Worm (Caenorhabditis elegans) whole organism, L3 larva: ENCODE results near the gene upb-1.

Experiments
- ceh-82 ChIP-seq: fragments of 150-350 bp; optimal IDR thresholded peaks from 2 replicates; lab custom pipeline; 2014; ENCODE audit warnings: missing biosample characterization, missing genetic modification characterization
- nhr-11 ChIP-seq: fragments of 150-350 bp; optimal IDR thresholded peaks from 2 replicates; lab custom pipeline; 2014; ENCODE audit warnings: missing biosample characterization, missing genetic modification characterization
- nhr-237 ChIP-seq: fragments of 150-350 bp; optimal IDR thresholded peaks from 2 replicates; lab custom pipeline; 2014; ENCODE audit warnings: missing biosample characterization, missing genetic modification characterization
- nhr-28 ChIP-seq: fragments of 150-350 bp; optimal IDR thresholded peaks from 2 replicates; lab custom pipeline; 2014; ENCODE audit warnings: missing biosample characterization, missing genetic modification characterization
- snpc-4 ChIP-seq: fragments of 150-350 bp; optimal IDR thresholded peaks from 2 replicates; lab custom pipeline; 2014; ENCODE audit warnings: missing biosample characterization, missing genetic modification characterization
- unc-39 ChIP-seq: sonication (generic microtip); optimal IDR thresholded peaks from 4 replicates; lab custom pipeline; 2017; ENCODE audit warnings: missing biosample characterization, missing genetic modification characterization
- unc-62 ChIP-seq: fragments of 150-350 bp; sonication (generic microtip); optimal IDR thresholded peaks from 4 replicates; lab custom pipeline; 2014; ENCODE audit warnings: missing biosample characterization, missing genetic modification reagents, missing genetic modification characterization

DNA sequence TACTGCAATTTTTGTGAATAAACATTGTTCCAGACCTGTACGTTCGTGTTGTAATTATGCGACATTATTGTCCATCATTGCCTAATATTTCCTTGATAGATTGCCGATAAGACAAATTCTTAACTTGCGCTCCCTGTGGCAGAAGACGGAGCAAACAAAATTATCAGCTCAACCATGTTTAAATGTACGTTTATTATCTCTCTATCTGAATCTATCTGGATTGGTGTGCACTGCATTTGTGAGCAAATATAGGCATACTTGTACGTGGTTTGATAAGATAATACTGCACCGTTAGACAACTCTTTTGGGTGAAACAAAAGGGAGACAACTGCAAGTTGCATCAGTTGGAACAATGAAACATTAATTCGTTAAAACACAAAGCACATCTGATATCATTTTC, 37.4 kb upstream of the upb-1 start:
- TF ChIP-seq nhr-28 (tag; lab: Kevin White, UChicago) (no peak), nhr-11 (tag; lab: Kevin White, UChicago) (no peak), snpc-4 (tag; lab: Kevin White, UChicago) (no peak), ceh-82 (no peak), unc-62 (GFP tag; lab: Kevin White, UChicago) (no peak), nhr-237 (tag; lab: Kevin White, UChicago) (no peak), unc-39 (tag; lab: Kevin White, UChicago) (no peak)
